Worm (Caenorhabditis elegans) whole organism, L4/young adult: Measurements from ENCODE around the gene F35G2.3.

ENCODE experiments used
- W03F9.2 ChIP-seq: fragments of 150-350 bp; optimal IDR thresholded peaks from 2 replicates; lab custom pipeline; 2014; ENCODE audit warnings: missing biosample characterization, missing genetic modification characterization
- dao-5 ChIP-seq: sonication (generic microtip); optimal IDR thresholded peaks from 2 replicates; lab custom pipeline; 2016; ENCODE audit warnings: missing genotype, missing genetic modification characterization, moderate library complexity, missing compliant biosample characterization
- him-1 ChIP-seq: sonication (generic microtip); optimal IDR thresholded peaks from 2 replicates; lab custom pipeline; 2016; ENCODE audit warnings: missing genotype, missing genetic modification reagents, missing genetic modification characterization, missing compliant biosample characterization

DNA sequence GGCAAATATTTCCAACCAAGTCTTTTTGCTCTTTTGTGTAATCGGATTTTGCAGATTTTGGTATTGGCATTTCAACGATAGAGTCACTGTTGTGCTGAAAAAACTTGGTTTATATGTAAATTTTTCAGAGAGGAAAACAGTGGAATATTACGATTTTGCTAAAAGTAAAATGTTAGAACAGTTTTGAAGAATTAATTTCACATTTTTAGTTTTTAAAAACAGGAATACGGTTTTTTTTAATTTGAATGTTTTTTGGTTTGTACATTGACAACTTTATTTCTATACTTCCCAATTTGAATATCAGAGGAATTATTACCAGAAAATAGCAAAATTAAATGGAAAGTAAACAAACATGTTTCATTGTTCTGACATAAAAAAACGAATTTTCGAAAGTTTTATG is 43.2 kb downstream of the F35G2.3 start, which contains the start of gene dnj-26:
- TF ChIP-seq him-1 (tag; lab: Kevin White, UChicago), result no peak
- TF ChIP-seq W03F9.2, result no peak
- TF ChIP-seq dao-5, result no peak
